Fruit fly (Drosophila melanogaster) whole organism, wandering third instar larva: ENCODE results near the gene sstn.

Experiments
- Abd-B ChIP-seq: fragments of >200 bp; optimal IDR thresholded peaks from 2 replicates; lab custom pipeline; 2017; ENCODE audit warnings: missing biosample characterization, missing genetic modification characterization
- fru ChIP-seq: fragments of 200-800 bp; sonication (Bioruptor generic); optimal IDR thresholded peaks from 3 replicates; lab custom pipeline; 2016; ENCODE audit warnings: missing biosample characterization, mild to moderate bottlenecking, missing genetic modification characterization

DNA sequence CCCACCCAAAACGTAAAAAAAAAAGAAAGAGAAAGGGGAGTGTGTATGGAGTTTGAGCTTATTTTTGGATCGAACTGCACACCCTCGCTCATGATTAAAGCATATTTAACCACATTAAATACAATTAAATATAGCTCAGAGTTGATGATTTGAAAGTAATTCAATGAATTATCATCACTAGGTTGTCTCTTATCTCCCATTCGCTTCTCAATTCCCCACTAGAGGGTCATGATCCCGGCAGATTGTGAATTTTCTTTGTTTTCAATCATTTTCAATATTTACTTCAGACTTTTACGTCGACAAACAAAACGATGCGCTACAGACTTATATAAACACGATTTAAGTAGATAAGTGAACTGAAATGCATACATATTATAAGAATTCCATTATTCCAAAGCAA, 18.1 kb downstream of the sstn start:
- TF ChIP-seq fru (GFP tag; lab: Kevin White, UChicago) (no peak), Abd-B (GFP tag; lab: Kevin White, UChicago) (no peak)
